Fruit fly (Drosophila melanogaster): ENCODE results near the gene sd.

The sd gene

DNA sequence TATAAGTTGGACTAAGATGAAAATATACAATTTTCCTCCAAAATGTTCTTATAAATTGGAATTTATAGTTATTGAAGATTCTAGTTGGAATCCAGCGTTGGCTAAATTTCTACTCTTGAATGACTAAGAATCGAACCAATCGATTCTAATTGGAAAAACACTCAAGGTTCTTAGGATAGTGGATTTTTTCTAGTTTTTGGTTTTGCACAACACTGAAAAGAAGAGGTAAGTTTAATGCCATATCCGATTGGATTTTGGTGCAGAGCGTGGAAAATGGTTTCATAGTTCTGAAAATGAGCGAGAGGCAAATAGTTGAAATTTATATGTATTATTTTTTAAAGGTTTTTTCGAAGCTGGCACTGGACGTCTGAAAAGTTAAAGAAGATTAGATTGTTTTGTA is 71.4 kb downstream of the sd start:
- no peak for TF ChIP-seq fd96Ca (GFP tag; IDR thresholded peaks at IDR 0.05)
- TF ChIP-seq Pif1B (GFP tag; optimal IDR thresholded peaks at IDR 0.05), result no peak
- TF ChIP-seq Snoo (tag; optimal IDR thresholded peaks at IDR 0.05), result no peak
- no peak for TF ChIP-seq EcR (GFP tag; optimal IDR thresholded peaks at IDR 0.05)
- no peak for TF ChIP-seq CG15710 (tag; optimal IDR thresholded peaks at IDR 0.05)
- TF ChIP-seq CG14655 (GFP tag; optimal IDR thresholded peaks at IDR 0.05), result no peak
- TF ChIP-seq gl (tag; optimal IDR thresholded peaks at IDR 0.05), result no peak
- no peak for TF ChIP-seq CG17806 (tag; optimal IDR thresholded peaks at IDR 0.05)
- TF ChIP-seq CG12605 (GFP tag; IDR thresholded peaks at IDR 0.05), result no peak
- no peak for TF ChIP-seq CG8159 (tag; optimal IDR thresholded peaks at IDR 0.05)
- no peak for TF ChIP-seq CG9948 (tag; optimal IDR thresholded peaks at IDR 0.05)
- no peak for TF ChIP-seq CG13204 (GFP tag; optimal IDR thresholded peaks at IDR 0.05)
- TF ChIP-seq rn (GFP tag; IDR thresholded peaks at IDR 0.05), result no peak
- no peak for TF ChIP-seq CG4496 (GFP tag; IDR thresholded peaks at IDR 0.05)
- TF ChIP-seq CG8301 (tag; optimal IDR thresholded peaks at IDR 0.05), result no peak
- TF ChIP-seq CG34367 (tag; optimal IDR thresholded peaks at IDR 0.05), result no peak
- no peak for TF ChIP-seq CG32121 (GFP tag; IDR thresholded peaks at IDR 0.05)
- TF ChIP-seq Ets98B (GFP tag; IDR thresholded peaks at IDR 0.05), result no peak
- no peak for TF ChIP-seq CG10348 (GFP tag; IDR thresholded peaks at IDR 0.05)
- TF ChIP-seq Pif1A (GFP tag; optimal IDR thresholded peaks at IDR 0.05), result no peak
